Worm (Caenorhabditis elegans) whole organism, L1 larva: ENCODE results near the gene unc-16.

Experiments
- C04F5.9 ChIP-seq: sonication (generic microtip); optimal IDR thresholded peaks from 2 replicates; lab custom pipeline; 2016; ENCODE audit warnings: missing genetic modification characterization, missing compliant biosample characterization
- F16B12.6 ChIP-seq: fragments of 150-350 bp; optimal IDR thresholded peaks from 2 replicates; lab custom pipeline; 2014; ENCODE audit warnings: missing biosample characterization, missing genetic modification characterization
- aly-2 ChIP-seq: fragments of 150-350 bp; optimal IDR thresholded peaks from 2 replicates; lab custom pipeline; 2014; ENCODE audit warnings: missing biosample characterization, missing genetic modification characterization
- ama-1 ChIP-seq: fragments of 150-350 bp; optimal IDR thresholded peaks from 2 replicates; lab custom pipeline; 2014
- ceh-82 ChIP-seq, 3 experiments: fragments of 150-350 bp in 1 of 3; sonication (generic microtip) in 2 of 3; optimal IDR thresholded peaks; 2 replicates each; lab custom pipeline; 2014 to 2017; ENCODE audit warnings: missing biosample characterization in 3 of 3, missing genetic modification characterization in 3 of 3
- ceh-90 ChIP-seq: sonication (generic microtip); optimal IDR thresholded peaks from 2 replicates; lab custom pipeline; 2016; ENCODE audit warnings: missing genetic modification characterization, missing compliant biosample characterization
- dpl-1 ChIP-seq, 3 experiments: fragments of 150-350 bp in 2 of 3; sonication (generic microtip) in 1 of 3; optimal IDR thresholded peaks; 2 replicates each; lab custom pipeline; 2014 to 2017; ENCODE audit warnings: missing biosample characterization in 3 of 3, missing genetic modification characterization in 3 of 3, missing genetic modification reagents in 3 of 3
- efl-1 ChIP-seq, 4 experiments: fragments of 150-350 bp; optimal IDR thresholded peaks in 3 of 4; peaks in 1 of 4; 1 replicate in 1 of 4; 2 replicates in 3 of 4; lab custom pipeline; 2014; ENCODE audit warnings: missing biosample characterization in 2 of 4, missing genetic modification characterization in 2 of 4, missing genetic modification reagents in 2 of 4
- efl-3 ChIP-seq: fragments of 200-800 bp; sonication (Bioruptor generic); optimal IDR thresholded peaks from 2 replicates; lab custom pipeline; 2018; ENCODE audit warnings: mild to moderate bottlenecking, missing genetic modification characterization, missing compliant biosample characterization
- ets-5 ChIP-seq: fragments of 200-800 bp; sonication (Bioruptor generic); IDR thresholded peaks from 2 replicates; pipeline ENCODE4 v1.3.6; 2022; ENCODE audit warnings: missing genetic modification characterization, missing compliant biosample characterization
- fkh-10 ChIP-seq: sonication (generic microtip); optimal IDR thresholded peaks from 2 replicates; lab custom pipeline; 2017; ENCODE audit warnings: missing biosample characterization, missing genetic modification reagents, missing genetic modification characterization
- grh-1 ChIP-seq: fragments of 200-800 bp; sonication (Bioruptor generic); IDR thresholded peaks from 2 replicates; pipeline ENCODE4 v1.3.6; 2022; ENCODE audit warnings: missing genetic modification reagents, missing genetic modification characterization, missing compliant biosample characterization
- hlh-17 ChIP-seq: fragments of 200-800 bp; sonication (Bioruptor generic); optimal IDR thresholded peaks from 2 replicates; lab custom pipeline; 2018; ENCODE audit warnings: missing genetic modification characterization, mild to moderate bottlenecking, missing compliant biosample characterization, moderate library complexity, borderline replicate concordance
- isw-1 ChIP-seq: fragments of 200-800 bp; sonication (Bioruptor generic); IDR thresholded peaks from 2 replicates; pipeline ENCODE4 v1.3.6; 2022; ENCODE audit warnings: missing genetic modification characterization, missing compliant biosample characterization
- lin-13 ChIP-seq: fragments of 150-350 bp; optimal IDR thresholded peaks from 2 replicates; lab custom pipeline; 2014; ENCODE audit warnings: missing biosample characterization, missing genetic modification reagents, missing genetic modification characterization
- lin-14 ChIP-seq: fragments of 200-800 bp; sonication (Bioruptor generic); optimal IDR thresholded peaks from 2 replicates; lab custom pipeline; 2018; ENCODE audit warnings: mild to moderate bottlenecking, missing genetic modification characterization, moderate library complexity, missing compliant biosample characterization
- lin-15B ChIP-seq: fragments of 150-350 bp; sonication (generic microtip); optimal IDR thresholded peaks from 3 replicates; lab custom pipeline; 2014; ENCODE audit warnings: missing biosample characterization, missing genetic modification characterization
- lin-35 ChIP-seq, 2 experiments: fragments of 150-350 bp; optimal IDR thresholded peaks; 2 replicates each; lab custom pipeline; 2014; ENCODE audit warnings: missing biosample characterization in 2 of 2, missing genetic modification characterization in 2 of 2, missing genetic modification reagents in 2 of 2
- lsy-2 ChIP-seq, 2 experiments: fragments of 150-350 bp; optimal IDR thresholded peaks; 2 replicates each; lab custom pipeline; 2014; ENCODE audit warnings: missing biosample characterization in 2 of 2, missing genetic modification characterization in 2 of 2
- mab-9 ChIP-seq: fragments of 200-800 bp; sonication (Bioruptor generic); IDR thresholded peaks from 2 replicates; pipeline ENCODE4 v1.3.6; 2022; ENCODE audit warnings: missing genetic modification reagents, missing genetic modification characterization, missing compliant biosample characterization
- nhr-11 ChIP-seq: fragments of 150-350 bp; optimal IDR thresholded peaks from 2 replicates; lab custom pipeline; 2014; ENCODE audit warnings: missing biosample characterization, missing genetic modification characterization
- nhr-19 ChIP-seq: fragments of 200-800 bp; sonication (Bioruptor generic); conservative IDR thresholded peaks from 2 replicates; pipeline ENCODE4 v1.3.6; 2022; ENCODE audit warnings: missing genetic modification characterization, missing compliant biosample characterization
- nhr-20 ChIP-seq: sonication (generic microtip); optimal IDR thresholded peaks from 2 replicates; lab custom pipeline; 2016; ENCODE audit warnings: mild to moderate bottlenecking, missing genetic modification characterization, missing compliant biosample characterization
- nhr-237 ChIP-seq: fragments of 150-350 bp; optimal IDR thresholded peaks from 2 replicates; lab custom pipeline; 2014; ENCODE audit warnings: missing biosample characterization, missing genetic modification characterization
- nhr-71 ChIP-seq: sonication (generic microtip); optimal IDR thresholded peaks from 2 replicates; lab custom pipeline; 2016; ENCODE audit warnings: mild to moderate bottlenecking, missing genetic modification characterization, moderate library complexity, missing compliant biosample characterization
- pag-3 ChIP-seq: sonication (generic microtip); optimal IDR thresholded peaks from 2 replicates; lab custom pipeline; 2017; ENCODE audit warnings: missing genetic modification characterization, mild to moderate bottlenecking, missing compliant biosample characterization, antibody characterized with exemption, borderline replicate concordance; ENCODE audit not compliant: insufficient read depth
- pax-3 ChIP-seq: fragments of 200-800 bp; sonication (Bioruptor generic); optimal IDR thresholded peaks from 2 replicates; lab custom pipeline; 2018; ENCODE audit warnings: mild to moderate bottlenecking, missing genetic modification characterization, moderate library complexity, missing compliant biosample characterization
- pqm-1 ChIP-seq: sonication (generic microtip); optimal IDR thresholded peaks from 3 replicates; lab custom pipeline; 2017; ENCODE audit warnings: missing biosample characterization, missing genetic modification characterization
- rnt-1 ChIP-seq: sonication (generic microtip); optimal IDR thresholded peaks from 2 replicates; lab custom pipeline; 2016; ENCODE audit warnings: mild to moderate bottlenecking, missing genetic modification characterization, moderate library complexity, missing compliant biosample characterization
- snu-23 ChIP-seq: sonication (generic microtip); optimal IDR thresholded peaks from 2 replicates; lab custom pipeline; 2016; ENCODE audit warnings: missing genetic modification characterization, missing compliant biosample characterization
- sptf-1 ChIP-seq: fragments of 150-350 bp; optimal IDR thresholded peaks from 2 replicates; lab custom pipeline; 2014; ENCODE audit warnings: missing biosample characterization, missing genetic modification characterization
- sup-37 ChIP-seq: fragments of 200-800 bp; sonication (Bioruptor generic); optimal IDR thresholded peaks from 2 replicates; lab custom pipeline; 2018; ENCODE audit warnings: mild to moderate bottlenecking, missing genetic modification characterization, missing compliant biosample characterization
- tlp-1 ChIP-seq: fragments of 150-350 bp; optimal IDR thresholded peaks from 2 replicates; lab custom pipeline; 2014; ENCODE audit warnings: missing biosample characterization, missing genetic modification characterization
- unc-130 ChIP-seq: fragments of 150-350 bp; optimal IDR thresholded peaks from 2 replicates; lab custom pipeline; 2017; ENCODE audit warnings: missing biosample characterization, missing genetic modification characterization, inconsistent platforms
- unc-30 ChIP-seq: sonication (generic microtip); optimal IDR thresholded peaks from 2 replicates; lab custom pipeline; 2017; ENCODE audit warnings: missing biosample characterization, missing genetic modification characterization
- vab-15 ChIP-seq: sonication (generic microtip); optimal IDR thresholded peaks from 2 replicates; lab custom pipeline; 2017; ENCODE audit warnings: missing genotype, mild to moderate bottlenecking, missing genetic modification characterization, missing compliant biosample characterization
- ztf-4 ChIP-seq: fragments of 150-350 bp; optimal IDR thresholded peaks from 2 replicates; lab custom pipeline; 2014; ENCODE audit warnings: missing biosample characterization, missing genetic modification characterization

Gene unc-16

ce11 chrIII:9507799-9508198 lies 38.3 kb upstream of the unc-16 start, which contains the start of gene vha-14 (continued):
- TF ChIP-seq lin-15B (tag; lab: Kevin White, UChicago) (peak; percentile 49), mab-9 (GFP tag; lab: Robert Waterston, UW) (no peak), sptf-1 (no peak), ets-5 (GFP tag; lab: Robert Waterston, UW) (no peak), lin-13 (GFP tag; lab: Kevin White, UChicago) (no peak), sup-37 (GFP tag; lab: Kevin White, UChicago) (no peak)

ce11 chrIII:9509764-9510370 lies 36.2 kb upstream of the unc-16 start:
- TF ChIP-seq rnt-1 = peak; percentile 7
- TF ChIP-seq ama-1 (lab: Kevin White, UChicago) = peak; percentile 56
- peak in 1 of 2 experiments; percentile 27 for TF ChIP-seq lin-35 (GFP tag; optimal IDR thresholded peaks at IDR 0.05; lab: Kevin White, UChicago)
- no peak for TF ChIP-seq hlh-17 (GFP tag; lab: Kevin White, UChicago)
- peak; percentile 25 for TF ChIP-seq lin-14 (GFP tag; lab: Kevin White, UChicago)
- peak; percentile 2 to 9 for TF ChIP-seq efl-1 (optimal IDR thresholded peaks at IDR 0.05; lab: Kevin White, UChicago)
- TF ChIP-seq efl-1 (GFP tag; optimal IDR thresholded peaks at IDR 0.05 in 1 of 2; lab: Kevin White, UChicago) = peak in 1 of 2 experiments; percentile 91
- no peak for TF ChIP-seq nhr-19 (GFP tag; lab: Robert Waterston, UW)
- peak; percentile 51 for TF ChIP-seq snu-23 (GFP tag; lab: Kevin White, UChicago)
- peak; percentile 2 to 43 for TF ChIP-seq lsy-2 (tag; optimal IDR thresholded peaks at IDR 0.05; lab: Kevin White, UChicago)
- no peak for TF ChIP-seq pqm-1
- TF ChIP-seq nhr-20 = peak; percentile 14
- peak; percentile 36 for TF ChIP-seq fkh-10
- TF ChIP-seq aly-2 (tag; lab: Kevin White, UChicago) = peak; percentile 57
- TF ChIP-seq nhr-71 = peak; percentile 55
- no peak for TF ChIP-seq F16B12.6 (tag; lab: Kevin White, UChicago)
- peak; percentile 51 for TF ChIP-seq ztf-4 (tag; lab: Kevin White, UChicago)
- peak; percentile 17 for TF ChIP-seq lin-13 (GFP tag; lab: Kevin White, UChicago)
- TF ChIP-seq unc-130 (tag; lab: Kevin White, UChicago) = no peak
- TF ChIP-seq dpl-1 (GFP tag; optimal IDR thresholded peaks at IDR 0.05; lab: Kevin White, UChicago) = no peak

DNA sequence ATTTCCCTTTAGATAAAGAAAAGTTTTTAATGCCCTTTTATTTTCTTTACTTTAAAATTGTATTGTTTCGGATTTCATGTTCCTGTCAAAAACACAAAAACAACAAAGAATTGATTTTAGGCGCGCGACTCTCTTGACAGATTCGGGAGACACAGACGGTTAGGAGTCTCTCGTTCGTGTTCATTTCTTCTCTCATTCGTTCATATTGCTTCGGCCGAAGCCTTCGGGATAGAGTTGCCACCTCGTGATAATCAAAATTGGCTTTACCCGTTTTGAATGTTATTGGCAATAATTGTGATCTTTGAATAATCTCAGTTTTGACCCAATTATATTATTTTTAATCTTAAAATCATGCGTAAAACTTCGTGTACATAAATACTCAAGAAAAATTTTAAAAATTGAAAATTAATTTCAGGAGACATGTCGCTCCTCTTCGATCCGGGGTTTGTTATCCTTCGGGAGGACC lies 35.0 kb upstream of the unc-16 start, which contains the start of gene F55H2.5:
Gene F55H2.5, plus strand, starts transcription at position 416 of the 466 bp plus-strand sequence.
- TF ChIP-seq isw-1 (GFP tag; lab: Robert Waterston, UW) (no peak), pax-3 (tag; lab: Kevin White, UChicago) (no peak), lin-35 (GFP tag; optimal IDR thresholded peaks at IDR 0.05; lab: Kevin White, UChicago) (no peak), C04F5.9 (tag; lab: Kevin White, UChicago) (no peak), vab-15 (tag; lab: Kevin White, UChicago) (no peak), nhr-237 (tag; lab: Kevin White, UChicago) (no peak), grh-1 (GFP tag; lab: Robert Waterston, UW) (no peak), ceh-90 (tag; lab: Kevin White, UChicago) (no peak), hlh-17 (GFP tag; lab: Kevin White, UChicago) (no peak), sup-37 (GFP tag; lab: Kevin White, UChicago) (no peak), pag-3 (no peak), ceh-82 (tag; optimal IDR thresholded peaks at IDR 0.05; lab: Kevin White, UChicago) (no peak), nhr-11 (tag; lab: Kevin White, UChicago) (no peak), tlp-1 (tag; lab: Kevin White, UChicago) (no peak), unc-30 (tag; lab: Kevin White, UChicago) (no peak), efl-3 (GFP tag; lab: Kevin White, UChicago) (no peak)
